Fruit fly (Drosophila melanogaster): ENCODE data around the gene MED14.

Gene MED14

dm6 chr3L:563002-563627 lies 29.9 kb upstream of the MED14 start:
- peak; percentile 8 for TF ChIP-seq ey (GFP tag; optimal IDR thresholded peaks at IDR 0.05)
- peak; percentile 11 for TF ChIP-seq br (GFP tag; optimal IDR thresholded peaks at IDR 0.05)
- peak; percentile 2 for TF ChIP-seq sv (GFP tag; optimal IDR thresholded peaks at IDR 0.05)
- no peak for TF ChIP-seq psq (GFP tag; optimal IDR thresholded peaks at IDR 0.05)
- peak; percentile 44 for TF ChIP-seq h (GFP tag; optimal IDR thresholded peaks at IDR 0.05)
- no peak for TF ChIP-seq Hnf4 (GFP tag; optimal IDR thresholded peaks at IDR 0.05)
- peak; percentile 4 for TF ChIP-seq OdsH (GFP tag; optimal IDR thresholded peaks at IDR 0.05)
- TF ChIP-seq foxo (GFP tag; optimal IDR thresholded peaks at IDR 0.05), result peak in 1 of 2 experiments; percentile 14
- no peak for TF ChIP-seq Hr78 (GFP tag; optimal IDR thresholded peaks at IDR 0.05)
- TF ChIP-seq fru (GFP tag; optimal IDR thresholded peaks at IDR 0.05), result peak; percentile 13
- no peak for TF ChIP-seq Hr83 (GFP tag; optimal IDR thresholded peaks at IDR 0.05; ENCODE audit: poor library complexity, severe bottlenecking)
- peak; percentile 4 for TF ChIP-seq HLH106 (tag; optimal IDR thresholded peaks at IDR 0.05)
- peak; percentile 14 for TF ChIP-seq rgr (GFP tag; optimal IDR thresholded peaks at IDR 0.05)
- TF ChIP-seq lola (GFP tag; optimal IDR thresholded peaks at IDR 0.05), result no peak

dm6 chr3L:563951-564350 lies 29.1 kb upstream of the MED14 start:
- no peak for TF ChIP-seq HLH106 (tag; optimal IDR thresholded peaks at IDR 0.05)
- TF ChIP-seq N (GFP tag; optimal IDR thresholded peaks at IDR 0.05), result no peak
- TF ChIP-seq jim (GFP tag; optimal IDR thresholded peaks at IDR 0.05), result no peak
- no peak for TF ChIP-seq lola (GFP tag; optimal IDR thresholded peaks at IDR 0.05)
- no peak for TF ChIP-seq sage (GFP tag; optimal IDR thresholded peaks at IDR 0.05)
- TF ChIP-seq tai (GFP tag; optimal IDR thresholded peaks at IDR 0.05), result no peak
- TF ChIP-seq psq (GFP tag; optimal IDR thresholded peaks at IDR 0.05), result no peak
- no peak for TF ChIP-seq br (GFP tag; optimal IDR thresholded peaks at IDR 0.05)
- no peak for TF ChIP-seq Dfd (GFP tag; optimal IDR thresholded peaks at IDR 0.05)
- no peak for TF ChIP-seq woc (GFP tag; optimal IDR thresholded peaks at IDR 0.05)
- TF ChIP-seq Hnf4 (GFP tag; optimal IDR thresholded peaks at IDR 0.05), result no peak
- no peak for TF ChIP-seq Vsx2 (GFP tag; optimal IDR thresholded peaks at IDR 0.05; ENCODE audit: partially characterized antibody)
- no peak for TF ChIP-seq rgr (GFP tag; optimal IDR thresholded peaks at IDR 0.05)
- TF ChIP-seq Rel (GFP tag; optimal IDR thresholded peaks at IDR 0.05), result no peak
- no peak for TF ChIP-seq Rel (tag; optimal IDR thresholded peaks at IDR 0.05)
- TF ChIP-seq Sp1 (GFP tag; optimal IDR thresholded peaks at IDR 0.05), result no peak
- no peak for TF ChIP-seq CrebA (GFP tag; optimal IDR thresholded peaks at IDR 0.05; ENCODE audit: borderline replicate concordance)
- no peak for TF ChIP-seq h (GFP tag; optimal IDR thresholded peaks at IDR 0.05)
- TF ChIP-seq Myc (optimal IDR thresholded peaks at IDR 0.05), result no peak

- TF ChIP-seq Dif (GFP tag; optimal IDR thresholded peaks at IDR 0.05; ENCODE audit: partially characterized antibody) (no peak), psq (GFP tag; optimal IDR thresholded peaks at IDR 0.05) (peak; percentile 73)
Observed at dm6 chr3L:565561-565960, 27.5 kb upstream of the MED14 start.

- no peak for TF ChIP-seq tai (GFP tag; optimal IDR thresholded peaks at IDR 0.05)
- TF ChIP-seq CG9705 (GFP tag; optimal IDR thresholded peaks at IDR 0.05), result peak; percentile 51
- TF ChIP-seq br (GFP tag; optimal IDR thresholded peaks at IDR 0.05), result peak; percentile 73
- TF ChIP-seq psq (GFP tag; optimal IDR thresholded peaks at IDR 0.05), result peak; percentile 65
- peak; percentile 78 for TF ChIP-seq h (GFP tag; optimal IDR thresholded peaks at IDR 0.05)
- TF ChIP-seq Jra (GFP tag; optimal IDR thresholded peaks at IDR 0.05), result no peak
- TF ChIP-seq HLH106 (tag; optimal IDR thresholded peaks at IDR 0.05), result peak; percentile 85
- no peak for TF ChIP-seq dl (GFP tag; optimal IDR thresholded peaks at IDR 0.05; ENCODE audit: insufficient read depth in 1 of 2, partially characterized antibody in 2 of 2)
- peak; percentile 82 for TF ChIP-seq Sp1 (GFP tag; optimal IDR thresholded peaks at IDR 0.05)
- peak; percentile 80 for TF ChIP-seq ey (GFP tag; optimal IDR thresholded peaks at IDR 0.05)
- TF ChIP-seq Hr83 (GFP tag; optimal IDR thresholded peaks at IDR 0.05; ENCODE audit: poor library complexity, severe bottlenecking), result no peak
- TF ChIP-seq woc (GFP tag; optimal IDR thresholded peaks at IDR 0.05), result peak; percentile 68
- peak; percentile 81 for TF ChIP-seq fru (GFP tag; optimal IDR thresholded peaks at IDR 0.05)
- peak; percentile 74 for TF ChIP-seq dmrt93B (GFP tag; optimal IDR thresholded peaks at IDR 0.05)
- peak; percentile 70 for TF ChIP-seq OdsH (GFP tag; optimal IDR thresholded peaks at IDR 0.05)
- TF ChIP-seq pan (optimal IDR thresholded peaks at IDR 0.05), result no peak
- no peak for TF ChIP-seq Myc (optimal IDR thresholded peaks at IDR 0.05)
- peak; percentile 27 for TF ChIP-seq CG32264 (GFP tag; optimal IDR thresholded peaks at IDR 0.05)
- peak in 1 of 2 experiments; percentile 77 for TF ChIP-seq foxo (GFP tag; optimal IDR thresholded peaks at IDR 0.05)
- TF ChIP-seq Rel (GFP tag; optimal IDR thresholded peaks at IDR 0.05), result no peak
- TF ChIP-seq Rel (tag; optimal IDR thresholded peaks at IDR 0.05), result peak; percentile 16
- no peak for TF ChIP-seq Hnf4 (GFP tag; optimal IDR thresholded peaks at IDR 0.05)
- no peak for TF ChIP-seq GATAd (GFP tag; optimal IDR thresholded peaks at IDR 0.05)
- TF ChIP-seq rgr (GFP tag; optimal IDR thresholded peaks at IDR 0.05), result peak; percentile 69
Observed at dm6 chr3L:565964-566627, 26.9 kb upstream of the MED14 start.
